Worm (Caenorhabditis elegans): ENCODE data around the gene ZK938.1.

ZK938.1 gene

ce11 chrII:9868698-9869097 is 39.5 kb downstream of the ZK938.1 start, which contains the start of gene old-1:
TSS of gene old-1 (minus strand) at chrII:9868747.
- no peak for TF ChIP-seq unc-39 (tag; optimal IDR thresholded peaks at IDR 0.05)
- TF ChIP-seq F13H6.1 (tag; optimal IDR thresholded peaks at IDR 0.05) = no peak
- TF ChIP-seq nhr-23 (tag; optimal IDR thresholded peaks at IDR 0.05) = no peak
- TF ChIP-seq mbf-1 (tag; optimal IDR thresholded peaks at IDR 0.05) = no peak
- no peak for TF ChIP-seq mdl-1 (tag; optimal IDR thresholded peaks at IDR 0.05)
- no peak for TF ChIP-seq R02D3.7 (tag; optimal IDR thresholded peaks at IDR 0.05)
- no peak for TF ChIP-seq nhr-237 (tag; optimal IDR thresholded peaks at IDR 0.05)
- no peak for TF ChIP-seq blmp-1 (tag; optimal IDR thresholded peaks at IDR 0.05; ENCODE audit: insufficient read depth)
- no peak for TF ChIP-seq nhr-12 (tag; optimal IDR thresholded peaks at IDR 0.05)
- TF ChIP-seq ceh-16 (tag; optimal IDR thresholded peaks at IDR 0.05) = no peak
- TF ChIP-seq peb-1 (tag; optimal IDR thresholded peaks at IDR 0.05) = no peak

- no peak for TF ChIP-seq nhr-237 (tag; optimal IDR thresholded peaks at IDR 0.05)
- no peak for TF ChIP-seq aly-2 (tag; optimal IDR thresholded peaks at IDR 0.05)
- TF ChIP-seq nhr-10 (tag; optimal IDR thresholded peaks at IDR 0.05) = no peak
- no peak for TF ChIP-seq nhr-6 (tag; optimal IDR thresholded peaks at IDR 0.05)
- no peak for TF ChIP-seq lin-11 (tag; optimal IDR thresholded peaks at IDR 0.05)
- no peak for TF ChIP-seq crh-2 (tag; optimal IDR thresholded peaks at IDR 0.05)
- TF ChIP-seq ceh-16 (tag; optimal IDR thresholded peaks at IDR 0.05) = no peak
- no peak for TF ChIP-seq lin-13 (GFP tag; optimal IDR thresholded peaks at IDR 0.05)
- TF ChIP-seq gmeb-1 (tag; optimal IDR thresholded peaks at IDR 0.05) = no peak
- TF ChIP-seq peb-1 (tag; optimal IDR thresholded peaks at IDR 0.05) = no peak
Measured at ce11 chrII:9871061-9871460, 41.9 kb downstream of the ZK938.1 start, which contains the start of gene chil-7. TSS of gene chil-7 (minus strand) at chrII:9871172.

ce11 chrII:9872961-9873360 is 43.8 kb downstream of the ZK938.1 start, which contains the start of gene chil-8:
TSS of gene chil-8 (minus strand) at chrII:9873061.
- no peak for TF ChIP-seq sem-4 (tag; optimal IDR thresholded peaks at IDR 0.05)
- TF ChIP-seq sma-3 (GFP tag; optimal IDR thresholded peaks at IDR 0.05) = no peak
- no peak for TF ChIP-seq Y55F3AM.14 (GFP tag; optimal IDR thresholded peaks at IDR 0.05)
- TF ChIP-seq ama-1 (optimal IDR thresholded peaks at IDR 0.05) = no peak
- TF ChIP-seq unc-39 (tag; optimal IDR thresholded peaks at IDR 0.05) = no peak
- TF ChIP-seq nhr-77 (tag; optimal IDR thresholded peaks at IDR 0.05) = no peak
- TF ChIP-seq lin-39 (tag; optimal IDR thresholded peaks at IDR 0.05) = no peak
- no peak for TF ChIP-seq nhr-6 (tag; optimal IDR thresholded peaks at IDR 0.05)
- TF ChIP-seq nhr-129 (tag; optimal IDR thresholded peaks at IDR 0.05) = no peak

- TF ChIP-seq lin-39 (tag; optimal IDR thresholded peaks at IDR 0.05) (no peak), nhr-237 (tag; optimal IDR thresholded peaks at IDR 0.05) (no peak), lsy-2 (tag; optimal IDR thresholded peaks at IDR 0.05) (no peak), ceh-16 (tag; optimal IDR thresholded peaks at IDR 0.05) (no peak), R02D3.7 (tag; optimal IDR thresholded peaks at IDR 0.05) (no peak), nhr-129 (tag; optimal IDR thresholded peaks at IDR 0.05) (no peak)
Measured at ce11 chrII:9874508-9875229, 45.5 kb downstream of the ZK938.1 start, which contains the start of the genes chil-2 and ctsa-3.2. TSS of gene chil-2 (minus strand) at chrII:9874608. TSS of gene ctsa-3.2 (plus strand) at chrII:9875179.

ce11 chrII:9879815-9880214 is 50.6 kb downstream of the ZK938.1 start:
- TF ChIP-seq ceh-82 (tag; optimal IDR thresholded peaks at IDR 0.05) (no peak), nhr-10 (tag; optimal IDR thresholded peaks at IDR 0.05) (no peak), elt-3 (tag; optimal IDR thresholded peaks at IDR 0.05) (no peak), mdl-1 (tag; optimal IDR thresholded peaks at IDR 0.05) (no peak), unc-62 (GFP tag; optimal IDR thresholded peaks at IDR 0.05) (no peak), nhr-129 (tag; optimal IDR thresholded peaks at IDR 0.05) (no peak), snpc-4 (tag; optimal IDR thresholded peaks at IDR 0.05) (no peak), alr-1 (tag; optimal IDR thresholded peaks at IDR 0.05) (no peak), ZK546.5 (tag; optimal IDR thresholded peaks at IDR 0.05) (no peak), nhr-237 (tag; optimal IDR thresholded peaks at IDR 0.05) (no peak), gmeb-1 (tag; optimal IDR thresholded peaks at IDR 0.05) (no peak), nhr-6 (tag; optimal IDR thresholded peaks at IDR 0.05) (no peak), ztf-1 (GFP tag; conservative IDR thresholded peaks at IDR 0.05) (no peak), lin-11 (tag; optimal IDR thresholded peaks at IDR 0.05) (no peak), blmp-1 (tag; optimal IDR thresholded peaks at IDR 0.05; ENCODE audit: insufficient read depth) (no peak), ztf-4 (tag; optimal IDR thresholded peaks at IDR 0.05) (no peak), Y55F3AM.14 (GFP tag; optimal IDR thresholded peaks at IDR 0.05) (no peak), crh-2 (tag; optimal IDR thresholded peaks at IDR 0.05) (no peak)

Measured in whole organism, L2 larva.